Worm (Caenorhabditis elegans) whole organism, L4 larva: ENCODE results near the gene gst-34.

Source experiments
- T20F7.1 ChIP-seq: fragments of 200-800 bp; sonication (Bioruptor generic); optimal IDR thresholded peaks from 2 replicates; lab custom pipeline; 2018; ENCODE audit warnings: mild to moderate bottlenecking, missing genetic modification characterization, missing compliant biosample characterization
- pha-4 ChIP-seq, 2 experiments: fragments of 150-350 bp in 1 of 2; fragments of 200-800 bp in 1 of 2; sonication (Bioruptor generic) in 1 of 2; IDR thresholded peaks in 1 of 2; optimal IDR thresholded peaks in 1 of 2; 2 replicates each; pipeline versions ENCODE4 v1.3.6 to Lab custom; 2014 to 2022; ENCODE audit warnings: missing genetic modification characterization in 2 of 2, missing genetic modification reagents in 2 of 2, missing biosample characterization in 1 of 2, missing compliant biosample characterization in 1 of 2
- snpc-4 ChIP-seq: fragments of 150-350 bp; optimal IDR thresholded peaks from 2 replicates; lab custom pipeline; 2014; ENCODE audit warnings: missing biosample characterization, missing genetic modification characterization
- zfp-2 ChIP-seq: sonication (generic microtip); optimal IDR thresholded peaks from 2 replicates; lab custom pipeline; 2016; ENCODE audit warnings: mild to moderate bottlenecking, missing genetic modification characterization, missing compliant biosample characterization

- TF ChIP-seq pha-4 (GFP tag; IDR thresholded peaks at IDR 0.05; lab: Robert Waterston, UW), result no peak
- TF ChIP-seq pha-4 (tag; optimal IDR thresholded peaks at IDR 0.05; lab: Kevin White, UChicago), result no peak
- no peak for TF ChIP-seq zfp-2 (tag; lab: Kevin White, UChicago)
- TF ChIP-seq T20F7.1, result no peak
- no peak for TF ChIP-seq snpc-4 (tag; lab: Kevin White, UChicago)
These were observed 20.5 kb upstream of the gst-34 start for ce11 chrII:15203398-15204068.
